Worm (Caenorhabditis elegans) whole organism, L4 larva: ENCODE data around the gene srx-50.

Experiments
- aly-2 ChIP-seq: sonication (generic microtip); optimal IDR thresholded peaks from 2 replicates; lab custom pipeline; 2018; ENCODE audit warnings: missing biosample characterization, missing genetic modification characterization
- daf-12 ChIP-seq: fragments of 150-350 bp; optimal IDR thresholded peaks from 2 replicates; lab custom pipeline; 2014; ENCODE audit warnings: missing biosample characterization, missing genetic modification reagents, missing genetic modification characterization
- pha-4 ChIP-seq, 2 experiments: fragments of 150-350 bp in 1 of 2; fragments of 200-800 bp in 1 of 2; sonication (Bioruptor generic) in 1 of 2; IDR thresholded peaks in 1 of 2; optimal IDR thresholded peaks in 1 of 2; 2 replicates each; pipeline versions ENCODE4 v1.3.6 to Lab custom; 2014 to 2022; ENCODE audit warnings: missing genetic modification characterization in 2 of 2, missing genetic modification reagents in 2 of 2, missing biosample characterization in 1 of 2, missing compliant biosample characterization in 1 of 2
- ztf-11 ChIP-seq: fragments of 150-350 bp; optimal IDR thresholded peaks from 2 replicates; lab custom pipeline; 2014; ENCODE audit warnings: missing biosample characterization, missing genetic modification characterization

- TF ChIP-seq pha-4 (GFP tag; IDR thresholded peaks at IDR 0.05; lab: Robert Waterston, UW) (no peak), pha-4 (tag; optimal IDR thresholded peaks at IDR 0.05; lab: Kevin White, UChicago) (no peak), aly-2 (tag; lab: Kevin White, UChicago) (no peak), ztf-11 (tag; lab: Kevin White, UChicago) (no peak), daf-12 (tag; lab: Kevin White, UChicago) (no peak)
Observed at ce11 chrIV:7081214-7081613, 23.4 kb downstream of the srx-50 start, which contains the start of gene Y43B11AR.1.
